Fruit fly (Drosophila melanogaster) whole organism, wandering third instar larva: ENCODE data around the gene scramb2.

Experiments used
- Abd-B ChIP-seq: fragments of >200 bp; optimal IDR thresholded peaks from 2 replicates; lab custom pipeline; 2017; ENCODE audit warnings: missing biosample characterization, missing genetic modification characterization
- CG32264 ChIP-seq: fragments of 200-800 bp; sonication (Bioruptor generic); optimal IDR thresholded peaks from 2 replicates; lab custom pipeline; 2016; ENCODE audit warnings: missing biosample characterization, missing genetic modification characterization
- CrebA ChIP-seq: fragments of 200-800 bp; sonication (Bioruptor generic); optimal IDR thresholded peaks from 2 replicates; lab custom pipeline; 2016; ENCODE audit warnings: missing biosample characterization, mild to moderate bottlenecking, missing genetic modification characterization, borderline replicate concordance
- Dif ChIP-seq: fragments of 200-275, 200-300 bp; sonication (Bioruptor generic); optimal IDR thresholded peaks from 2 replicates; lab custom pipeline; 2018; ENCODE audit warnings: missing biosample characterization, missing genetic modification characterization; ENCODE audit not compliant: partially characterized antibody
- GATAd ChIP-seq: sonication (Bioruptor generic); optimal IDR thresholded peaks from 2 replicates; lab custom pipeline; 2016; ENCODE audit warnings: missing biosample characterization, missing genetic modification characterization
- HLH106 ChIP-seq: fragments of 200-800 bp; optimal IDR thresholded peaks from 3 replicates; lab custom pipeline; 2019; ENCODE audit warnings: missing biosample characterization, mild to moderate bottlenecking, missing genetic modification characterization, moderate library complexity
- Hnf4 ChIP-seq: fragments of 200-800 bp; sonication (Bioruptor generic); optimal IDR thresholded peaks from 2 replicates; lab custom pipeline; 2016; ENCODE audit warnings: missing biosample characterization, mild to moderate bottlenecking, missing genetic modification characterization
- Hr78 ChIP-seq: fragments of >200 bp; optimal IDR thresholded peaks from 2 replicates; lab custom pipeline; 2017; ENCODE audit warnings: missing biosample characterization, missing genetic modification characterization
- Hr83 ChIP-seq: fragments of 200-300 bp; sonication (Bioruptor generic); optimal IDR thresholded peaks from 2 replicates; lab custom pipeline; 2016; ENCODE audit warnings: missing biosample characterization, mild to moderate bottlenecking, missing genetic modification characterization, moderate library complexity; ENCODE audit not compliant: poor library complexity, severe bottlenecking
- Jra ChIP-seq: sonication (Bioruptor generic); optimal IDR thresholded peaks from 2 replicates; lab custom pipeline; 2016; ENCODE audit warnings: missing biosample characterization, missing genetic modification characterization
- Mio ChIP-seq: sonication (Bioruptor generic); optimal IDR thresholded peaks from 2 replicates; lab custom pipeline; 2016; ENCODE audit warnings: missing biosample characterization, missing genetic modification characterization
- Myc ChIP-seq: fragments of >200 bp; optimal IDR thresholded peaks from 2 replicates; lab custom pipeline; 2017
- N ChIP-seq: fragments of >200 bp; optimal IDR thresholded peaks from 2 replicates; lab custom pipeline; 2018; ENCODE audit warnings: missing biosample characterization, missing external identifiers, missing genetic modification characterization
- OdsH ChIP-seq: fragments of 200-800 bp; sonication (Bioruptor generic); optimal IDR thresholded peaks from 2 replicates; lab custom pipeline; 2016; ENCODE audit warnings: missing biosample characterization, mild to moderate bottlenecking, missing genetic modification characterization
- Rel ChIP-seq, 2 experiments: fragments of 200-800 bp; sonication (Bioruptor generic) in 1 of 2; optimal IDR thresholded peaks; 2 replicates in 1 of 2; 3 replicates in 1 of 2; lab custom pipeline; 2016 to 2019; ENCODE audit warnings: mild to moderate bottlenecking in 2 of 2, missing biosample characterization in 2 of 2, missing genetic modification characterization in 2 of 2, moderate library complexity in 1 of 2
- Sp1 ChIP-seq: fragments of 200-800 bp; sonication (Bioruptor generic); optimal IDR thresholded peaks from 3 replicates; lab custom pipeline; 2019; ENCODE audit warnings: missing biosample characterization, mild to moderate bottlenecking, missing genetic modification characterization, moderate library complexity
- Vsx2 ChIP-seq: fragments of 200-300, 225-300 bp; sonication (Bioruptor generic); optimal IDR thresholded peaks from 2 replicates; lab custom pipeline; 2018; ENCODE audit warnings: missing biosample characterization, missing genetic modification characterization; ENCODE audit not compliant: partially characterized antibody
- br ChIP-seq: fragments of 200-800 bp; sonication (Bioruptor generic); optimal IDR thresholded peaks from 2 replicates; lab custom pipeline; 2016; ENCODE audit warnings: missing biosample characterization, missing genetic modification characterization
- brk ChIP-seq: fragments of 200-800 bp; sonication (Bioruptor generic); optimal IDR thresholded peaks from 2 replicates; lab custom pipeline; 2016; ENCODE audit warnings: missing biosample characterization, mild to moderate bottlenecking, missing genetic modification characterization
- dl ChIP-seq, 2 experiments: fragments of 175-275, 200-275 bp in 1 of 2; fragments of 200-275 bp in 1 of 2; sonication (Bioruptor generic); optimal IDR thresholded peaks; lab custom pipeline; 2018; ENCODE audit warnings: mild to moderate bottlenecking in 2 of 2, missing biosample characterization in 2 of 2, missing genetic modification characterization in 2 of 2, moderate library complexity in 2 of 2; ENCODE audit not compliant: partially characterized antibody in 2 of 2, insufficient read depth in 1 of 2
- dmrt93B ChIP-seq: fragments of 200-800 bp; sonication (Bioruptor generic); optimal IDR thresholded peaks from 2 replicates; lab custom pipeline; 2018; ENCODE audit warnings: missing biosample characterization, mild to moderate bottlenecking, missing genetic modification characterization
- dsf ChIP-seq: sonication (Bioruptor generic); optimal IDR thresholded peaks from 2 replicates; lab custom pipeline; 2016; ENCODE audit warnings: missing biosample characterization, missing genetic modification characterization, borderline replicate concordance
- ey ChIP-seq: fragments of 200-800 bp; sonication (Bioruptor generic); optimal IDR thresholded peaks from 2 replicates; lab custom pipeline; 2016; ENCODE audit warnings: missing biosample characterization, missing genetic modification characterization
- foxo ChIP-seq, 2 experiments: fragments of 200-800 bp; sonication (Bioruptor generic); optimal IDR thresholded peaks; 2 replicates in 1 of 2; 3 replicates in 1 of 2; lab custom pipeline; 2016 to 2017; ENCODE audit warnings: missing biosample characterization in 2 of 2, missing genetic modification characterization in 2 of 2
- fru ChIP-seq: fragments of 200-800 bp; sonication (Bioruptor generic); optimal IDR thresholded peaks from 3 replicates; lab custom pipeline; 2016; ENCODE audit warnings: missing biosample characterization, mild to moderate bottlenecking, missing genetic modification characterization
- h ChIP-seq: fragments of 200-800 bp; sonication (Bioruptor generic); optimal IDR thresholded peaks from 3 replicates; lab custom pipeline; 2016; ENCODE audit warnings: missing biosample characterization, mild to moderate bottlenecking, missing genetic modification characterization
- jim ChIP-seq: fragments of 175-275, 200-325 bp; sonication (Bioruptor generic); optimal IDR thresholded peaks from 2 replicates; lab custom pipeline; 2016; ENCODE audit warnings: missing biosample characterization, mild to moderate bottlenecking, missing genetic modification characterization
- lola ChIP-seq: fragments of >200 bp; optimal IDR thresholded peaks from 2 replicates; lab custom pipeline; 2017; ENCODE audit warnings: missing biosample characterization, missing genetic modification characterization
- pan ChIP-seq: fragments of >200 bp; optimal IDR thresholded peaks from 2 replicates; lab custom pipeline; 2017
- psq ChIP-seq: fragments of 200-800 bp; sonication (Bioruptor generic); optimal IDR thresholded peaks from 3 replicates; lab custom pipeline; 2017; ENCODE audit warnings: missing biosample characterization, mild to moderate bottlenecking, missing genetic modification characterization, moderate library complexity
- rgr ChIP-seq: fragments of 200-800 bp; sonication (Bioruptor generic); optimal IDR thresholded peaks from 3 replicates; lab custom pipeline; 2016; ENCODE audit warnings: missing biosample characterization, mild to moderate bottlenecking, missing genetic modification characterization
- sage ChIP-seq: fragments of 200-800 bp; sonication (Bioruptor generic); optimal IDR thresholded peaks from 2 replicates; lab custom pipeline; 2016; ENCODE audit warnings: missing biosample characterization, mild to moderate bottlenecking, missing genetic modification characterization
- sv ChIP-seq: fragments of 200-800 bp; sonication (Bioruptor generic); optimal IDR thresholded peaks from 3 replicates; lab custom pipeline; 2016; ENCODE audit warnings: missing biosample characterization, missing genetic modification characterization
- tai ChIP-seq: sonication (Bioruptor generic); optimal IDR thresholded peaks from 2 replicates; lab custom pipeline; 2016; ENCODE audit warnings: missing biosample characterization, missing genetic modification characterization
- usp ChIP-seq: fragments of >200 bp; optimal IDR thresholded peaks from 2 replicates; lab custom pipeline; 2017; ENCODE audit warnings: missing biosample characterization, missing genetic modification characterization
- woc ChIP-seq: sonication (Bioruptor generic); optimal IDR thresholded peaks from 2 replicates; lab custom pipeline; 2016; ENCODE audit warnings: missing biosample characterization, mild to moderate bottlenecking, missing genetic modification characterization

Gene scramb2

DNA sequence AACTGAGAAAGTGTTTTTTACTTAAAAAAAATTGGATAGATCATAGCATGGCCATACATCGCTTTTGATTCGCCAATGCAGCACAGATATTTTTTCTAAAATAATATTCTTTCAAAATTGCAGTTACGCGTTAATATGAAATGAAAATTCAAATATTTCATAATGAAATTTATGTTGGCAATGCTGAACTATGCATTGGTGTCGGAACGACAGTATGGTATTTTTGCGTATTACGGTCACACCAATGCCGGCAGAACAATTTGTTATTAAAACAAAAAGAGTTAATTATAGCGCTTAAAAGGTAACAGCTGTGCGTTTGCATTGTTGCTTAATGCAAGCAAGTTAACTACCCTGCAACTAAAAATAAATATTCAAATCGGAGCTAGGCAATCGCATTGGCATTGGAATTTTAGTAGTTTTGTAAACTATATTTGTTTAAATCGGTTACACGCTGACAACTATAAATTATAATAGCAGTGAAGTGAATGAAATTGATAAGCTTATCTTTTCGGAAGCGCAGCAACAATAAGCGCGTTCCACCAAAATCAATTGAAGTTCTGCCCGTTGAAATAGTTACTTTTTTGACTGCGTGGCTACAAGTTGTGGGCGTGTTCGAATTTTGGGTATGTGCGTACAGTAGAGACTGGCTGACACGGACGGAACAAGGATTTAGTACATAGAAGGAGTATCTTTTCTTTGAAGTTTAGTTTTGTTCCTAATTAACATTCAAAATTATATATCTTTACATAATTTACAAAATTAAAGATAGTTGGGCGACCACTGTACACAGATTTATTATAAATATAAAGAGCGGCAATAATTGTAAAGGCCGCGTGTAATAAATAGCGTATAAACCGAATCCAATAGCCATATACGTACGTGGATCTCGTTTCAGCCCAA is 4.2 kb downstream of the scramb2 start, which contains the start of gene Prx4:
Gene Prx4 (plus strand): TSS at position 210 of the 900 bp plus-strand sequence.
- peak; percentile 49 for TF ChIP-seq psq (GFP tag; lab: Kevin White, UChicago)
- TF ChIP-seq ey (GFP tag; lab: Kevin White, UChicago), result peak; percentile 49
- TF ChIP-seq Abd-B (GFP tag; lab: Kevin White, UChicago), result no peak
- TF ChIP-seq sv, result peak; percentile 25
- peak; percentile 57 for TF ChIP-seq HLH106 (tag; lab: Kevin White, UChicago)
- peak; percentile 64 for TF ChIP-seq rgr (GFP tag; lab: Kevin White, UChicago)
- no peak for TF ChIP-seq Mio (GFP tag; lab: Kevin White, UChicago)
- peak; percentile 42 for TF ChIP-seq OdsH (GFP tag; lab: Kevin White, UChicago)
- no peak for TF ChIP-seq brk (GFP tag; lab: Kevin White, UChicago)
- TF ChIP-seq h, result peak; percentile 48
- no peak for TF ChIP-seq Rel (GFP tag; optimal IDR thresholded peaks at IDR 0.05; lab: Kevin White, UChicago)
- TF ChIP-seq Rel (tag; optimal IDR thresholded peaks at IDR 0.05; lab: Kevin White, UChicago), result no peak
- peak in 1 of 2 experiments; percentile 85 for TF ChIP-seq foxo (GFP tag; optimal IDR thresholded peaks at IDR 0.05; lab: Kevin White, UChicago)
- peak; percentile 51 for TF ChIP-seq Sp1 (GFP tag; lab: Kevin White, UChicago)
- no peak for TF ChIP-seq tai (GFP tag; lab: Kevin White, UChicago)
- TF ChIP-seq dmrt93B (GFP tag; lab: Kevin White, UChicago), result peak; percentile 29
- peak; percentile 78 for TF ChIP-seq fru (GFP tag; lab: Kevin White, UChicago)
- peak; percentile 18 for TF ChIP-seq CG32264 (GFP tag; lab: Kevin White, UChicago)
- TF ChIP-seq Myc (lab: Kevin White, UChicago), result no peak
- TF ChIP-seq woc, result peak; percentile 31
- peak; percentile 64 for TF ChIP-seq Hnf4 (GFP tag; lab: Kevin White, UChicago)
- TF ChIP-seq usp (GFP tag; lab: Kevin White, UChicago), result no peak
- peak; percentile 13 for TF ChIP-seq Jra
- TF ChIP-seq Hr78 (GFP tag; lab: Kevin White, UChicago), result no peak
- peak; percentile 70 for TF ChIP-seq br (GFP tag; lab: Kevin White, UChicago)
- TF ChIP-seq Vsx2 (GFP tag; lab: Kevin White, UChicago), result no peak
- no peak for TF ChIP-seq dl (GFP tag; optimal IDR thresholded peaks at IDR 0.05; lab: Kevin White, UChicago; ENCODE audit: insufficient read depth in 1 of 2, partially characterized antibody in 2 of 2)
- TF ChIP-seq, all 38 proteins: peak for 16

DNA sequence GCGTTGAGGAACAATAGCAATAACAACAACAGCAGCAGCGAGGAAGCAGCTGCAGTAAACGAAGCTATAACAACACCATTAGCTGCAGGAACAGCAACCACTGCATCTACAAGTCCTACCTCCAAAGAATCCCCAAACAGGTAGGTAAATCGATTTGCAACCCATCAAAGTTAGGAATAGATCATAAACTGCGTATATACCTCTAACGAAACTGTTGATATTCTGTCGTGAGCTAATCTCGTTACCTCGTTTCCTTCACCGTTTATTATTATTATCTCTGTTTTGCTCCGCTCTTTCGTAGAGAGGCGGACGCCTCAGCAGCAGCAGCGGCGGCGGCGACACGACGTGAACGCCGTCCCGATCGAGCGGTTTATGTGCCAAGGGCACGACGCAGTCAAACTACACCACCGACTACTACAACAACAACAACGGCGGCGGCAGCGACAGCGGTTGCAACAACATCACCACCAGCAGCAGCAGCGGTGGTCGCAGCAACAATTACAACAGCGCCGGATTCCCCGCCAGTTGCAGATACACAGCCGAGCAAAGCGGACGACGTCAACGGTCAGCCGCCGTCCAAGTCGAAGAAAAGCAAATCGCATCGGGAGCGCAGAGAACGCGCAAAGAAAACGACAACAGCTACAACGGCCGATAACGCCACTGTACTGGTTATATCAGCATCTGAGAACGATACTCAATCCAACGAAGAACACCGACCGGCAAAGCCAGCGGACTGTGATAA is 8.6 kb downstream of the scramb2 start:
- TF ChIP-seq Dif (GFP tag; lab: Kevin White, UChicago) (no peak), ey (GFP tag; lab: Kevin White, UChicago) (no peak), Rel (GFP tag; optimal IDR thresholded peaks at IDR 0.05; lab: Kevin White, UChicago) (no peak), Rel (tag; optimal IDR thresholded peaks at IDR 0.05; lab: Kevin White, UChicago) (peak; percentile 98), psq (GFP tag; lab: Kevin White, UChicago) (peak; percentile 68), dl (GFP tag; optimal IDR thresholded peaks at IDR 0.05; lab: Kevin White, UChicago; ENCODE audit: insufficient read depth in 1 of 2, partially characterized antibody in 2 of 2) (peak in 1 of 2 experiments; percentile 7), Hnf4 (GFP tag; lab: Kevin White, UChicago) (no peak)

dm6 chr3L:3036951-3037586 is 9.5 kb downstream of the scramb2 start:
- TF ChIP-seq h, result peak; percentile 66
- TF ChIP-seq Vsx2 (GFP tag; lab: Kevin White, UChicago), result no peak
- TF ChIP-seq brk (GFP tag; lab: Kevin White, UChicago), result peak; percentile 34
- TF ChIP-seq GATAd (GFP tag; lab: Kevin White, UChicago), result no peak
- peak; percentile 61 for TF ChIP-seq rgr (GFP tag; lab: Kevin White, UChicago)
- TF ChIP-seq Rel (GFP tag; optimal IDR thresholded peaks at IDR 0.05; lab: Kevin White, UChicago), result no peak
- TF ChIP-seq Rel (tag; optimal IDR thresholded peaks at IDR 0.05; lab: Kevin White, UChicago), result peak; percentile 19
- no peak for TF ChIP-seq N (GFP tag; lab: Kevin White, UChicago)
- TF ChIP-seq Mio (GFP tag; lab: Kevin White, UChicago), result no peak
- TF ChIP-seq usp (GFP tag; lab: Kevin White, UChicago), result no peak
- TF ChIP-seq sage (GFP tag; lab: Kevin White, UChicago), result no peak
- no peak for TF ChIP-seq Dif (GFP tag; lab: Kevin White, UChicago)
- TF ChIP-seq Hnf4 (GFP tag; lab: Kevin White, UChicago), result peak; percentile 47
- TF ChIP-seq Sp1 (GFP tag; lab: Kevin White, UChicago), result peak; percentile 2
- no peak for TF ChIP-seq jim (GFP tag; lab: Kevin White, UChicago)
- TF ChIP-seq lola, result no peak
- peak; percentile 45 for TF ChIP-seq fru (GFP tag; lab: Kevin White, UChicago)
- no peak for TF ChIP-seq Hr83 (GFP tag; lab: Kevin White, UChicago)
- TF ChIP-seq pan (lab: Kevin White, UChicago), result no peak
- TF ChIP-seq CrebA (GFP tag; lab: Kevin White, UChicago), result no peak
- TF ChIP-seq psq (GFP tag; lab: Kevin White, UChicago), result peak; percentile 49
- TF ChIP-seq woc, result peak; percentile 61
- TF ChIP-seq dsf (GFP tag; lab: Kevin White, UChicago), result no peak
- TF ChIP-seq OdsH (GFP tag; lab: Kevin White, UChicago), result peak; percentile 60
- no peak for TF ChIP-seq dmrt93B (GFP tag; lab: Kevin White, UChicago)
- TF ChIP-seq CG32264 (GFP tag; lab: Kevin White, UChicago), result no peak
- TF ChIP-seq HLH106 (tag; lab: Kevin White, UChicago), result peak; percentile 9
- TF ChIP-seq tai (GFP tag; lab: Kevin White, UChicago), result no peak
- no peak for TF ChIP-seq Myc (lab: Kevin White, UChicago)
